Worm (Caenorhabditis elegans): ENCODE results near the gene slc-17.8.

DNA sequence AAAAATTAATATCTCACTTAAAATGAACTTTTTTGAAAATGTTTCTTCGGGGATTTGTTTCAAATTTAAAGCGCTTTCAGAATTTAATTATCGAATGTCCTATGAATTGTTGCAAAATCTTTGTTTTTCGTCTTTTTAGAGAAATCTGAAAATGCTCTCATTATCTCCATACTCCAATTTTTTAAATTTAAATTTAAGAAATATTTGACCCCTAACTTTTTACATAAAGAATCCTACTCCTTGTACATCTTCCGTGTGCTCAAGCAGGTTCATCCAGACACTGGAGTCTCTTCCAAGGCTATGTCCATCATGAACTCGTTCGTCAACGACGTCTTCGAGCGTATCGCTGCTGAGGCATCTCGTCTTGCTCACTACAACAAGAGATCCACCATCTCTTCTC is 9.2 kb downstream of the slc-17.8 start, which contains the start of gene his-39:
- TF ChIP-seq hrde-1 (tag; optimal IDR thresholded peaks at IDR 0.05; ENCODE audit: borderline replicate concordance), result no peak
- TF ChIP-seq unc-62 (GFP tag; optimal IDR thresholded peaks at IDR 0.05), result no peak
- no peak for TF ChIP-seq attf-5 (GFP tag; optimal IDR thresholded peaks at IDR 0.05)
- TF ChIP-seq ceh-79 (tag; optimal IDR thresholded peaks at IDR 0.05), result no peak
- TF ChIP-seq ceh-27 (GFP tag; optimal IDR thresholded peaks at IDR 0.05), result no peak
- no peak for TF ChIP-seq efl-1 (GFP tag; optimal IDR thresholded peaks at IDR 0.05)
- no peak for TF ChIP-seq unc-130 (GFP tag; optimal IDR thresholded peaks at IDR 0.05)
- TF ChIP-seq dox-1 (GFP tag; IDR thresholded peaks at IDR 0.05), result no peak
- TF ChIP-seq dpl-1 (GFP tag; optimal IDR thresholded peaks at IDR 0.05), result no peak
- no peak for TF ChIP-seq Y53G8AR.9 (GFP tag; conservative IDR thresholded peaks at IDR 0.05)
- no peak for TF ChIP-seq let-526 (GFP tag; IDR thresholded peaks at IDR 0.05)
- TF ChIP-seq snpc-1.1 (tag; optimal IDR thresholded peaks at IDR 0.05; ENCODE audit: insufficient read depth), result no peak
